Worm (Caenorhabditis elegans): ENCODE data around the gene W06G6.11.

DNA sequence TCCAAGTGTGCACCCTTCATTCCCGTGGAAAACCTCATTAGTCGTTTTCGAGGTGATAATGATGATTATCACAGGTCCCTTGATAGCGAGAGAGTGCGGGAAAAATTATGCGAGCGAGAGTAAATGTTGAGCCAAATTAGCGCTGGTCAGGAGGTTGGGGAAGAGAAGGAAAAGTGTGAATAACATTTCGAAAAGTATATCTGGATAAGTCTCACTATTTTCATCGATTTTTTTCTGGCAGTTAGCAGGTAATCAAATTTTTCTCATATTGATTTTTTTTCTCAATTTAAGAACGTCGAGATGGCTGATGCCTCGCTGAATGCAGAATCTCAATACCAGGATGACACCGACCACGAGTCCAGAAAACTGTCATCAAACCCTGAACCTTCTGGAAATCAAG, 20.1 kb downstream of the W06G6.11 start, which contains the start of gene W06G6.2:
- TF ChIP-seq T22C8.4 (GFP tag; IDR thresholded peaks at IDR 0.05) (no peak), tab-1 (GFP tag; IDR thresholded peaks at IDR 0.05) (no peak), ztf-23 (GFP tag; IDR thresholded peaks at IDR 0.05) (no peak), ztf-29 (GFP tag; IDR thresholded peaks at IDR 0.05) (no peak), med-1 (GFP tag; optimal IDR thresholded peaks at IDR 0.05; ENCODE audit: insufficient read depth) (no peak), klf-2 (GFP tag; conservative IDR thresholded peaks at IDR 0.05) (no peak), cog-1 (tag; optimal IDR thresholded peaks at IDR 0.05) (no peak), ref-1 (GFP tag; conservative IDR thresholded peaks at IDR 0.05) (no peak), flt-1 (GFP tag; IDR thresholded peaks at IDR 0.05) (no peak)

All from whole organism, midembryonic.